Fruit fly (Drosophila melanogaster) whole organism, adult: ENCODE results near the gene CG32022.

Experiments used
- CG11617 ChIP-seq: fragments of 200-800 bp; sonication (Bioruptor generic); optimal IDR thresholded peaks from 2 replicates; lab custom pipeline; 2017; ENCODE audit warnings: mild to moderate bottlenecking, missing biosample characterization, missing genetic modification reagents, missing genetic modification characterization
- CG12768 ChIP-seq: fragments of 200-800 bp; sonication (Bioruptor generic); optimal IDR thresholded peaks from 2 replicates; lab custom pipeline; 2017; ENCODE audit warnings: missing biosample characterization, missing genetic modification characterization, mild to moderate bottlenecking, moderate library complexity, missing genetic modification reagents
- CG14711 ChIP-seq: fragments of 200-800 bp; sonication (Bioruptor generic); optimal IDR thresholded peaks from 2 replicates; lab custom pipeline; 2018; ENCODE audit warnings: missing biosample characterization, mild to moderate bottlenecking, missing genetic modification characterization, moderate library complexity
- CG1620 ChIP-seq: fragments of 200-800 bp; sonication (Bioruptor generic); optimal IDR thresholded peaks from 2 replicates; lab custom pipeline; 2016; ENCODE audit warnings: missing biosample characterization, missing genetic modification characterization
- CG33017 ChIP-seq: fragments of 200-800 bp; sonication (Bioruptor generic); optimal IDR thresholded peaks from 2 replicates; lab custom pipeline; 2018; ENCODE audit warnings: missing biosample characterization, mild to moderate bottlenecking, missing genetic modification characterization, moderate library complexity
- CG5204 ChIP-seq: fragments of 200-800 bp; sonication (Bioruptor generic); optimal IDR thresholded peaks from 2 replicates; lab custom pipeline; 2016; ENCODE audit warnings: missing biosample characterization, missing genetic modification characterization
- CG7045 ChIP-seq: fragments of 200-800 bp; sonication (Bioruptor generic); optimal IDR thresholded peaks from 2 replicates; lab custom pipeline; 2017; ENCODE audit warnings: missing biosample characterization, mild to moderate bottlenecking, missing genetic modification characterization
- CG7101 ChIP-seq: fragments of 200-800 bp; sonication (Bioruptor generic); optimal IDR thresholded peaks from 2 replicates; lab custom pipeline; 2018; ENCODE audit warnings: missing biosample characterization, mild to moderate bottlenecking, missing genetic modification characterization, moderate library complexity
- Clk ChIP-seq: fragments of 200-800 bp; sonication (Bioruptor generic); optimal IDR thresholded peaks from 2 replicates; lab custom pipeline; 2017; ENCODE audit warnings: missing biosample characterization, missing genetic modification characterization
- Crg-1 ChIP-seq: fragments of 200-800 bp; sonication (Bioruptor generic); optimal IDR thresholded peaks from 2 replicates; lab custom pipeline; 2016; ENCODE audit warnings: missing biosample characterization, missing genetic modification characterization
- Hr96 ChIP-seq: fragments of 200-800 bp; sonication (Bioruptor generic); optimal IDR thresholded peaks from 2 replicates; lab custom pipeline; 2016; ENCODE audit warnings: missing biosample characterization, missing genetic modification characterization
- Mnt ChIP-seq: fragments of 200-800 bp; sonication (Bioruptor generic); optimal IDR thresholded peaks from 2 replicates; lab custom pipeline; 2016; ENCODE audit warnings: missing biosample characterization, mild to moderate bottlenecking, missing genetic modification characterization
- bab1 ChIP-seq: fragments of 200-800 bp; sonication (Bioruptor generic); optimal IDR thresholded peaks from 3 replicates; lab custom pipeline; 2019; ENCODE audit warnings: missing biosample characterization, mild to moderate bottlenecking, missing genetic modification characterization, moderate library complexity
- cic ChIP-seq: fragments of 200-800 bp; sonication (Bioruptor generic); optimal IDR thresholded peaks from 2 replicates; lab custom pipeline; 2017; ENCODE audit warnings: missing biosample characterization, mild to moderate bottlenecking, missing genetic modification characterization, moderate library complexity
- cnc ChIP-seq, 2 experiments: fragments of >200 bp; optimal IDR thresholded peaks; 2 replicates each; lab custom pipeline; 2017
- kay ChIP-seq: fragments of 200-800 bp; sonication (Bioruptor generic); peaks from one replicate; lab custom pipeline; 2016; ENCODE audit warnings: missing biosample characterization, missing genetic modification characterization, borderline replicate concordance
- ovo ChIP-seq: fragments of 200-800 bp; sonication (Bioruptor generic); optimal IDR thresholded peaks from 2 replicates; lab custom pipeline; 2016; ENCODE audit warnings: missing biosample characterization, missing genetic modification characterization
- pad ChIP-seq: fragments of 200-800 bp; sonication (Bioruptor generic); optimal IDR thresholded peaks from 3 replicates; lab custom pipeline; 2017; ENCODE audit warnings: missing biosample characterization, missing genetic modification characterization, mild to moderate bottlenecking, moderate library complexity, missing genetic modification reagents
- tj ChIP-seq: fragments of 200-800 bp; sonication (Bioruptor generic); optimal IDR thresholded peaks from 3 replicates; lab custom pipeline; 2017; ENCODE audit warnings: missing biosample characterization, mild to moderate bottlenecking, missing genetic modification characterization, moderate library complexity
- toe ChIP-seq: fragments of 200-800 bp; sonication (Bioruptor generic); optimal IDR thresholded peaks from 2 replicates; lab custom pipeline; 2016; ENCODE audit warnings: missing biosample characterization, missing genetic modification characterization

The CG32022 gene

dm6 chr3L:8683773-8684172 is 37.3 kb downstream of the CG32022 start:
- TF ChIP-seq CG7045 (no peak), bab1 (GFP tag; lab: Kevin White, UChicago) (no peak), CG11617 (GFP tag; lab: Kevin White, UChicago) (no peak), CG7101 (no peak), CG12768 (GFP tag; lab: Kevin White, UChicago) (no peak), Mnt (no peak), toe (no peak), Crg-1 (GFP tag; lab: Kevin White, UChicago) (no peak), Clk (GFP tag; lab: Kevin White, UChicago) (no peak), pad (GFP tag; lab: Kevin White, UChicago) (no peak), tj (no peak), CG14711 (tag; lab: Kevin White, UChicago) (no peak), cic (GFP tag; lab: Kevin White, UChicago) (no peak)

- TF ChIP-seq CG11617 (GFP tag; lab: Kevin White, UChicago) (peak; percentile 27), cic (GFP tag; lab: Kevin White, UChicago) (peak; percentile 55), Crg-1 (GFP tag; lab: Kevin White, UChicago) (peak; percentile 52), CG7045 (no peak), CG33017 (tag; lab: Kevin White, UChicago) (no peak), kay (peak; percentile 76), CG14711 (tag; lab: Kevin White, UChicago) (peak; percentile 38), CG7101 (peak; percentile 13), bab1 (GFP tag; lab: Kevin White, UChicago) (peak; percentile 11), Mnt (peak; percentile 7), tj (peak; percentile 81), cnc (optimal IDR thresholded peaks at IDR 0.05; lab: Kevin White, UChicago) (no peak), pad (GFP tag; lab: Kevin White, UChicago) (no peak)
Measured at dm6 chr3L:8682551-8683375, 38.3 kb downstream of the CG32022 start.

dm6 chr3L:8681896-8682550 is 39.0 kb downstream of the CG32022 start:
- TF ChIP-seq cic (GFP tag; lab: Kevin White, UChicago) (no peak), bab1 (GFP tag; lab: Kevin White, UChicago) (no peak), Crg-1 (GFP tag; lab: Kevin White, UChicago) (no peak), cnc (optimal IDR thresholded peaks at IDR 0.05; lab: Kevin White, UChicago) (no peak), Hr96 (no peak), CG11617 (GFP tag; lab: Kevin White, UChicago) (no peak), Clk (GFP tag; lab: Kevin White, UChicago) (no peak), toe (no peak), CG7101 (no peak), CG7045 (no peak), ovo (no peak), CG5204 (GFP tag; lab: Kevin White, UChicago) (no peak), CG12768 (GFP tag; lab: Kevin White, UChicago) (no peak), kay (no peak), pad (GFP tag; lab: Kevin White, UChicago) (no peak), CG14711 (tag; lab: Kevin White, UChicago) (no peak), CG1620 (no peak), tj (no peak), CG33017 (tag; lab: Kevin White, UChicago) (no peak)

dm6 chr3L:8681271-8681670 is 39.8 kb downstream of the CG32022 start:
- TF ChIP-seq toe (no peak), bab1 (GFP tag; lab: Kevin White, UChicago) (peak; percentile 43), kay (no peak), tj (peak; percentile 26)

- no peak for TF ChIP-seq CG5204 (GFP tag; lab: Kevin White, UChicago)
- peak; percentile 50 for TF ChIP-seq kay
- TF ChIP-seq CG33017 (tag; lab: Kevin White, UChicago): no peak
- TF ChIP-seq ovo: no peak
- TF ChIP-seq CG14711 (tag; lab: Kevin White, UChicago): no peak
Measured at dm6 chr3L:8680353-8680752, 40.7 kb downstream of the CG32022 start.

- TF ChIP-seq toe (no peak), cic (GFP tag; lab: Kevin White, UChicago) (no peak), CG33017 (tag; lab: Kevin White, UChicago) (no peak)
Measured at dm6 chr3L:8677774-8678173, 43.3 kb downstream of the CG32022 start.

dm6 chr3L:8676500-8676899 is 44.6 kb downstream of the CG32022 start:
- TF ChIP-seq toe (peak; percentile 30), pad (GFP tag; lab: Kevin White, UChicago) (no peak)
